Worm (Caenorhabditis elegans) whole organism, young adult: ENCODE measurements around the gene K08F11.1.
"Not testable (repeated sequence)": the region's sequence is repeated elsewhere in the genome, so short reads cannot be mapped to it uniquely, and the experiment has no call there.

Experiments used
- B0035.1 ChIP-seq: sonication (generic microtip); optimal IDR thresholded peaks from 2 replicates; lab custom pipeline; 2016; ENCODE audit warnings: missing genetic modification characterization, mild to moderate bottlenecking, missing compliant biosample characterization, missing genotype, missing genetic modification reagents
- B0336.3 ChIP-seq: fragments of 200-800 bp; sonication (Bioruptor generic); IDR thresholded peaks from 2 replicates; pipeline ENCODE4 v1.3.6; 2022; ENCODE audit warnings: missing genetic modification characterization, missing compliant biosample characterization
- F33H1.4 ChIP-seq: fragments of 200-800 bp; sonication (Bioruptor generic); IDR thresholded peaks from 2 replicates; pipeline ENCODE4 v1.3.6; 2022; ENCODE audit warnings: missing genetic modification reagents, missing genetic modification characterization, missing compliant biosample characterization
- F55B11.4 ChIP-seq: sonication (generic microtip); optimal IDR thresholded peaks from 2 replicates; lab custom pipeline; 2016; ENCODE audit warnings: missing compliant biosample characterization, missing genetic modification characterization, borderline replicate concordance; ENCODE audit not compliant: insufficient read depth
- Y56A3A.18 ChIP-seq: fragments of 200-800 bp; sonication (Bioruptor generic); IDR thresholded peaks from 2 replicates; pipeline ENCODE4 v1.3.6; 2022; ENCODE audit warnings: missing genetic modification reagents, missing genetic modification characterization, missing compliant biosample characterization
- aptf-2 ChIP-seq: fragments of 200-800 bp; sonication (Bioruptor generic); conservative IDR thresholded peaks from 2 replicates; pipeline ENCODE4 v1.3.6; 2022; ENCODE audit warnings: missing genetic modification reagents, missing genetic modification characterization, missing compliant biosample characterization
- chd-7 ChIP-seq: sonication (generic microtip); optimal IDR thresholded peaks from 2 replicates; lab custom pipeline; 2016; ENCODE audit warnings: mild to moderate bottlenecking, missing genetic modification characterization, moderate library complexity, missing compliant biosample characterization
- die-1 ChIP-seq: sonication (generic microtip); optimal IDR thresholded peaks from 2 replicates; lab custom pipeline; 2016; ENCODE audit warnings: missing genotype, mild to moderate bottlenecking, missing genetic modification characterization, missing compliant biosample characterization
- dpff-1 ChIP-seq: sonication (generic microtip); optimal IDR thresholded peaks from 2 replicates; lab custom pipeline; 2017; ENCODE audit warnings: mild to moderate bottlenecking, missing genetic modification characterization, missing compliant biosample characterization
- egl-18 ChIP-seq: fragments of 200-800 bp; sonication (Bioruptor generic); IDR thresholded peaks from 2 replicates; pipeline ENCODE4 v1.3.6; 2022; ENCODE audit warnings: missing genetic modification reagents, missing genetic modification characterization, missing compliant biosample characterization
- ekl-4 ChIP-seq: fragments of 200-800 bp; sonication (Bioruptor generic); IDR thresholded peaks from 2 replicates; pipeline ENCODE4 v1.3.6; 2022; ENCODE audit warnings: missing genetic modification reagents, missing genetic modification characterization, missing compliant biosample characterization
- him-1 ChIP-seq: sonication (generic microtip); optimal IDR thresholded peaks from 2 replicates; lab custom pipeline; 2016; ENCODE audit warnings: missing genotype, missing genetic modification reagents, missing genetic modification characterization, missing compliant biosample characterization
- hmg-1.2 ChIP-seq: fragments of 200-800 bp; sonication (Bioruptor generic); IDR thresholded peaks from 2 replicates; pipeline ENCODE4 v1.3.6; 2022; ENCODE audit warnings: missing genetic modification reagents, missing genetic modification characterization, missing compliant biosample characterization
- hrde-1 ChIP-seq: sonication (generic microtip); optimal IDR thresholded peaks from 2 replicates; lab custom pipeline; 2016; ENCODE audit warnings: missing genetic modification characterization, mild to moderate bottlenecking, missing compliant biosample characterization, moderate library complexity, missing genotype, missing genetic modification reagents, borderline replicate concordance
- lin-40 ChIP-seq: sonication (generic microtip); optimal IDR thresholded peaks from 2 replicates; lab custom pipeline; 2016; ENCODE audit warnings: missing genetic modification characterization, mild to moderate bottlenecking, missing compliant biosample characterization, missing genotype, missing genetic modification reagents
- lin-54 ChIP-seq: fragments of 200-800 bp; sonication (Bioruptor generic); optimal IDR thresholded peaks from 2 replicates; lab custom pipeline; 2018; ENCODE audit warnings: mild to moderate bottlenecking, missing genetic modification characterization, missing compliant biosample characterization
- lsl-1 ChIP-seq: fragments of 200-800 bp; sonication (Bioruptor generic); optimal IDR thresholded peaks from 2 replicates; lab custom pipeline; 2018; ENCODE audit warnings: mild to moderate bottlenecking, missing genetic modification characterization, moderate library complexity, missing compliant biosample characterization
- madf-10 ChIP-seq: sonication (generic microtip); optimal IDR thresholded peaks from 2 replicates; lab custom pipeline; 2016; ENCODE audit warnings: mild to moderate bottlenecking, missing genetic modification characterization, missing compliant biosample characterization
- madf-6 ChIP-seq: fragments of 200-800 bp; sonication (Bioruptor generic); IDR thresholded peaks from 2 replicates; pipeline ENCODE4 v1.3.6; 2022; ENCODE audit warnings: missing genetic modification reagents, missing genetic modification characterization, missing compliant biosample characterization
- mcd-1 ChIP-seq: fragments of 200-800 bp; sonication (Bioruptor generic); IDR thresholded peaks from 2 replicates; pipeline ENCODE4 v1.3.6; 2022; ENCODE audit warnings: missing genetic modification reagents, missing genetic modification characterization, missing compliant biosample characterization
- mes-4 ChIP-seq: sonication (generic microtip); optimal IDR thresholded peaks from 2 replicates; lab custom pipeline; 2016; ENCODE audit warnings: missing genotype, missing genetic modification characterization, missing compliant biosample characterization
- nhr-80 ChIP-seq: sonication (generic microtip); optimal IDR thresholded peaks from 2 replicates; lab custom pipeline; 2016; ENCODE audit warnings: missing genetic modification characterization, missing compliant biosample characterization
- pha-4 ChIP-seq: fragments of 150-350 bp; sonication (generic microtip); optimal IDR thresholded peaks from 2 replicates; lab custom pipeline; 2014; ENCODE audit warnings: missing biosample characterization, missing genetic modification reagents, missing genetic modification characterization
- repo-1 ChIP-seq: sonication (generic microtip); optimal IDR thresholded peaks from 2 replicates; lab custom pipeline; 2017; ENCODE audit warnings: mild to moderate bottlenecking, missing genetic modification characterization, missing compliant biosample characterization
- snpc-4 ChIP-seq, 5 experiments: fragments of 150-350 bp in 1 of 5; sonication (generic microtip) in 4 of 5; optimal IDR thresholded peaks; 2 replicates each; lab custom pipeline; 2014 to 2018; ENCODE audit warnings: missing genetic modification characterization in 5 of 5, missing biosample characterization in 3 of 5, antibody characterized with exemption in 2 of 5, mild to moderate bottlenecking in 2 of 5, missing compliant biosample characterization in 2 of 5, missing genotype in 2 of 5, moderate library complexity in 2 of 5, missing genetic modification reagents in 1 of 5
- unc-62 ChIP-seq: fragments of 150-350 bp; optimal IDR thresholded peaks from 2 replicates; lab custom pipeline; 2014; ENCODE audit warnings: missing biosample characterization, missing genetic modification reagents, missing genetic modification characterization
- xnd-1 ChIP-seq: sonication (generic microtip); optimal IDR thresholded peaks from 2 replicates; lab custom pipeline; 2016; ENCODE audit warnings: missing genotype, missing genetic modification reagents, missing genetic modification characterization, missing compliant biosample characterization

K08F11.1 gene

ce11 chrIV:4760378-4761084, 35.9 kb downstream of the K08F11.1 start, which contains the start of the genes memi-1 and cyp-31A3 (continued):
- TF ChIP-seq lin-54 (GFP tag; lab: Kevin White, UChicago) (peak; percentile 85), unc-62 (GFP tag; lab: Kevin White, UChicago) (no peak), B0035.1 (tag; lab: Kevin White, UChicago) (no peak), dpff-1 (no peak)

DNA sequence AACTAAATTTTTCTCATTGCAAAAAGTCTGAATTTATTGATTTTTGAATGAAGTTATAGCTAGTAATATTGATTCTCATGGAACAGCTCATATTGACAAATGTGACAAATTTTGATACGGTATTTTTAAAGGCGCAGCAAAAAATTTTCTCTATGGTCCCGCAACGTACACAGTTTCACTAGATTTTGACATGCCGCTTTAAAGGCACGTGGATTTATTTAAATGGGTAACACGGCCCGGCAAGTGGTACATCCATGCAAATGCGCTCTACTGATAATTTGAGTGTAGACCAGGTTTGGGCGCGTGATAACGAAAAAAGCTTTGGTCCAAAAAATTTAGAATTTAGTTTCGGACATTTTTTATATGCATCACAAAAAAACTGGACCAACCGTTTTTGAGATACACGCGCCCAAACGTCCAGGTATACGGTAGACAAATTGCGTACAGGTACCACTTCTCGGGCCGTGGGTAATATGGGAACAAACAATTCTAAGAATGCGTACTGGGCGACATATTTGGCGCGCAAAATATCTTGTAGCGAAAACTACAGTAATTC, 38.4 kb downstream of the K08F11.1 start:
- TF ChIP-seq madf-6 (GFP tag; lab: Robert Waterston, UW) (peak; percentile 75), xnd-1 (tag; lab: Kevin White, UChicago) (peak; percentile 17), snpc-4 (tag; optimal IDR thresholded peaks at IDR 0.05; lab: Kevin White, UChicago) (peak in 1 of 4 experiments; percentile 39), lsl-1 (GFP tag; lab: Kevin White, UChicago) (peak; percentile 52), mcd-1 (GFP tag; lab: Robert Waterston, UW) (peak; percentile 70), F33H1.4 (GFP tag; lab: Robert Waterston, UW) (peak; percentile 49), hmg-1.2 (GFP tag; lab: Robert Waterston, UW) (peak; percentile 26; the same call in 1 of the 2 replicates)
- not testable (repeated sequence) for TF ChIP-seq snpc-4 (GFP tag; optimal IDR thresholded peaks at IDR 0.05; lab: Kevin White, UChicago)

DNA sequence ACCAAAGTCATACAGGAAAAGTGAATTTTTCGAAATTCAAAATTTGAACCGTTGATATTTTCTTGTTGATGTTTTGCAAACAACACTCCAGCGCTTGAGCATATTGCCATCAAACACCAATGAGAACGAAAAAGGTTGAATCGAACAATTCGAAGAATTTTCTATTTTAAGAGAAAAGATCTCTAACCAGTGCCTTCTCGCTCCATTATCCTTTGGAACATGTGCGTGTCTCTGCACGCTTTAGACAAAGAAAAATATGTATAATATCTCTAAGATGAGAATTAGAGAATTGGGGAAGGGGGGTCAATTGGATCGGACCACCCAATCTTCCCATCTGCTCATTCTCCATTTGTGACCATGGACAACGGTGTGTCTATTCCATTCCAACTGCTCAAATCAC, 39.2 kb downstream of the K08F11.1 start, which contains the start of gene Y17G9B.2:
TSS of gene Y17G9B.2 (plus strand) at position 301 of the 400 bp plus-strand sequence.
- TF ChIP-seq pha-4 (tag; lab: Kevin White, UChicago) (no peak), chd-7 (tag; lab: Kevin White, UChicago) (no peak), ekl-4 (GFP tag; lab: Robert Waterston, UW) (no peak), him-1 (no peak), lin-40 (tag; lab: Kevin White, UChicago) (no peak), egl-18 (GFP tag; lab: Robert Waterston, UW) (no peak)

DNA sequence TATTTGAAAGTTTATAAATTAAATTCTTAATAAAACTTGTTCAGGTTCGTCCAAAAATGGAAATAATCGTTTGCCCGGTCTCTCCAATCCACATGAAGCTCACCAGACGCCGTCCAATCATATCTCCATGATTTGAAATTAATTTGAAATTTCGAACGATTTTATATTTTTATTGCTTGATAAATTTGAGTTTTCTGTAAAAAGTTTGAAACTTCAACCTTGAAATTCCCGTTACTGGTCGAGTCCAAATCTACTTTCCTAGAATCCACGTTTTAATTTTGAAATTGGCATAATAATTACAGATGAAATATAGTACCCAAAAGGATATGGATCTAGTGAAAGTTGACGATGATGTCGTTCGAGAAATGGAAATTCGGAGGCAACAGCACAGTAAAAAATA, 39.8 kb downstream of the K08F11.1 start, which contains the start of gene npp-26:
TSS of gene npp-26 (plus strand) at position 301 of the 400 bp plus-strand sequence.
- TF ChIP-seq F55B11.4 (tag; lab: Kevin White, UChicago) (no peak), B0336.3 (GFP tag; lab: Robert Waterston, UW) (no peak), Y56A3A.18 (GFP tag; lab: Robert Waterston, UW) (no peak), mes-4 (tag; lab: Kevin White, UChicago) (no peak), aptf-2 (GFP tag; lab: Robert Waterston, UW) (no peak), madf-10 (tag; lab: Kevin White, UChicago) (no peak), snpc-4 (GFP tag; optimal IDR thresholded peaks at IDR 0.05; lab: Kevin White, UChicago) (no peak), snpc-4 (tag; optimal IDR thresholded peaks at IDR 0.05; lab: Kevin White, UChicago) (no peak), repo-1 (tag; lab: Kevin White, UChicago) (no peak), die-1 (tag; lab: Kevin White, UChicago) (no peak), hrde-1 (tag; lab: Kevin White, UChicago) (no peak)

DNA sequence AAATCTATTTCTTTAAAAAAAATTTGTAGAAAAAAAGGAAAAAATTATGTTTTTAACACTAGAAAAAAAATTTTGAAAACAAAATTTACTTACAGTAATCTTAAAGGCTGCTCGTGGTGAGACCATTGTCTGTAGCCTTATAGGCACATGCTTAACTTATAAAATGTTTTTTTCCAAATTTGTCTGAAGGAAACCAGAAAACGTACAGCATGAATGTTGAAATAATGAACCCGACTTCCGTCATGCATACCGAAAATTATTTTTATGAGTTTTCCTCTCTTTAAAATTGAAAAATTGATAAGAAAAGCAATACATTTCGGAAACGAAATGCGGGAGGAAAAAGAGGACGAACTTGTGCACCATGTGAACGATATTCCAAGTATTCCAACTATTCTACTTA, 47.1 kb downstream of the K08F11.1 start, which contains the start of gene R11E3.2:
TSS of gene R11E3.2 (plus strand) at position 301 of the 400 bp plus-strand sequence.
- TF ChIP-seq nhr-80 (tag; lab: Kevin White, UChicago) (peak; percentile 4), unc-62 (GFP tag; lab: Kevin White, UChicago) (no peak)
